Fruit fly (Drosophila melanogaster): ENCODE results near the gene CG31287.

The CG31287 gene

DNA sequence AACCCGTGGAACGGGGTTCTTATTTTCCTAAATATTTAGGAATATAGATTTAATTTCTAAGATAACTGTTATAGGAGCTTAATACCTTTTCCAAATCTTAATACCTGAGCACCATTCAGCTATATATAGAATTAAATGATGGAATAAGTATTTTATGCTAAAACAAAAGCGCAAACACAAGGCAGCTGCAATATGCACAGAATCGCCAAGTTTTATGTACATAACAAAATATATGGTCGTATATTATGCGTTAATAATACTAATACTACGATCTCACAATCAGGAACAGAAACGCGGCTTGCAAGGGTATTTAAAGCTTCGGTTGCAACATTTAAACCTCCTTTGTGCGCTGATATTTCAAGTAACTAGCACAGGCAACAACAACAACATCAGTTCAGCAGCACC, 31.6 kb downstream of the CG31287 start (continued):
- peak; percentile 85 for TF ChIP-seq OdsH (GFP tag; optimal IDR thresholded peaks at IDR 0.05)
- peak; percentile 87 for TF ChIP-seq pdm3 (GFP tag; optimal IDR thresholded peaks at IDR 0.05)
- TF ChIP-seq CG3032 (tag; optimal IDR thresholded peaks at IDR 0.05), result peak; percentile 91
- TF ChIP-seq Blimp-1 (GFP tag; optimal IDR thresholded peaks at IDR 0.05), result peak; percentile 60
- TF ChIP-seq achi (GFP tag; optimal IDR thresholded peaks at IDR 0.05), result peak; percentile 83
- peak; percentile 92 for TF ChIP-seq CG6808 (GFP tag; optimal IDR thresholded peaks at IDR 0.05)
- TF ChIP-seq fd85E (GFP tag; optimal IDR thresholded peaks at IDR 0.05), result no peak
- peak; percentile 91 for TF ChIP-seq Ets96B (tag; optimal IDR thresholded peaks at IDR 0.05)
- TF ChIP-seq Eip93F (GFP tag; optimal IDR thresholded peaks at IDR 0.05), result peak; percentile 28
- TF ChIP-seq fd59A (GFP tag; optimal IDR thresholded peaks at IDR 0.05), result peak; percentile 91
- TF ChIP-seq topi (GFP tag; optimal IDR thresholded peaks at IDR 0.05), result peak; percentile 90

DNA sequence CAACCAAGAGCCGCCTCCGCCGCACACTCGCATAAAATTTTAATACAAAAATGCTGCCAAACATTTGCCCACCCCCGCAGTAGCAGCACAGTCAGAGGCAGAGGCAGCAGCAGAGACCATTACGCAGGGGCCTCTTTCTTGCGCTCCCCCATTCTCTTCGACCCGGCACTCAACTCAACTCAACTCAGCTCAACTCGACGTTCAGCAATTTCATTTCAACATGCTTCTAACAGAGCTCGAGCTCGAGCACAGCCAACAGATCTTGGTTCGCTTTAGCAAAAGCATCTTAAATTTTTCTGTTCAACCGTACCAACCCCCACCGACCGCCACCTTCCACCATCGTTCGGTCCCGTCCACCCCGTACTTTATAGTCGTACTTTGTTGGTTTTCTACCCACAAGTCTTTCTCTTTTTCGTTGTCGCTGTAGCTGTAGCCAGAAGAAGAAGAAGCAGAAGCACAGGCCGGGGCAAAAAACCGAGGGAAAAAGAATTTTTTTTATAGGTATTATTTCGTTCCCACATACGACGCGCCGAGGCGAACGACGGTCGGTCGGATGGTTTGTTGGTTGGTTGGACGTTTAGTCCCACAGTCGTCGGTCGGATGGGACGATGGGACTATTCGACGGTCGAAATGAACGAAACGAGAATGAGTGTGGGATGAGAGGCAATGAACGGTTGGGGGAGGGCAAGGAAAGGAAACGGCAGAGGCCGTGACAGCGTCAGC, 32.2 kb downstream of the CG31287 start:
- peak; percentile 7 for TF ChIP-seq Eip78C (GFP tag)
- TF ChIP-seq salr (GFP tag; optimal IDR thresholded peaks at IDR 0.05), result no peak
- no peak for TF ChIP-seq cyc (GFP tag; optimal IDR thresholded peaks at IDR 0.05)
- peak; percentile 87 for TF ChIP-seq dsx (GFP tag; optimal IDR thresholded peaks at IDR 0.05; ENCODE audit: poor library complexity, severe bottlenecking)
- TF ChIP-seq fkh (GFP tag; optimal IDR thresholded peaks at IDR 0.05), result peak; percentile 41
- TF ChIP-seq Met (GFP tag; optimal IDR thresholded peaks at IDR 0.05), result no peak
- peak; percentile 65 for TF ChIP-seq vri (GFP tag; optimal IDR thresholded peaks at IDR 0.05)
- TF ChIP-seq Eip93F (GFP tag; optimal IDR thresholded peaks at IDR 0.05), result peak; percentile 68
- TF ChIP-seq fd85E (GFP tag; optimal IDR thresholded peaks at IDR 0.05), result peak; percentile 62
- peak; percentile 58 for TF ChIP-seq Lpt (GFP tag; optimal IDR thresholded peaks at IDR 0.05)
- peak; percentile 38 for TF ChIP-seq CG6854 (GFP tag; optimal IDR thresholded peaks at IDR 0.05)
- peak; percentile 4 for TF ChIP-seq Sox14 (GFP tag; optimal IDR thresholded peaks at IDR 0.05)
- TF ChIP-seq OdsH (GFP tag; optimal IDR thresholded peaks at IDR 0.05), result no peak
- TF ChIP-seq svp (GFP tag), result peak; percentile 96
- no peak for TF ChIP-seq spab (GFP tag; optimal IDR thresholded peaks at IDR 0.05)

DNA sequence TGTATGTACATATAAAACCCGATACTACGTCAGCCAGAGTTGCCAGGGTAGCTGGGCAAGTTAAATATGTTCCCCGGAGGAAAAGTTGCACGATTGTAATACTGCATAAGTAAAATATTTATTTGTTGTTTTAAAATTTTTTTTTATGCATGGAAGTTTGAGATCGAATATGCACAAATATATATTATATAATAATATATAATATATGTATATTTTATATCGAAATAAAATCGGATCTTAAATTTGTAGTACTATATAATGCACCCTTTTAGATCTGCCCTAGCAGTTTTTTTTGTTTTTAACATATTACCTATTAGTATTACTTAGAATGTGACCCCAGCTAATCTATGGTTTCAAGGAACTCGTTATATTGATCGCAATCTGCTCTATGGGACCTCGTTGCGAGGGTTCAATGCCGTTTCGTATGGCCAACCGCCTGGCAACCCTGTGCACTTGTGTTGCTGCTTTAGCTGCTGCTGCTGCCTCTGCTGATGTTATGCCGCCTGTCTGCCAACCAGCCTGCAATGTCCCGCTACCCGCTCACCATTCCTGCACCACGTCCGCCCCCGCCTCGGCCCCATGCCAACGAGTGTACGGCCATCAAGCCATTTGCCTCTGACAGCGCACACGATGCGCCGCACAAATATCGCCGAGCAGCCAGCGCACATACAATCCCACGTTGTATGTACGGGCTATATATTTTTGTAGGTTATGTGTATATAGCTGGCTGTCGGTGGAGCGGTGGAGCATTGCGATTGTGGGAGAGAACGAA, 33.0 kb downstream of the CG31287 start:
- TF ChIP-seq CG10669 (GFP tag; optimal IDR thresholded peaks at IDR 0.05), result peak; percentile 82
- TF ChIP-seq Smox (GFP tag; optimal IDR thresholded peaks at IDR 0.05), result peak; percentile 24
- TF ChIP-seq achi (GFP tag; optimal IDR thresholded peaks at IDR 0.05), result peak; percentile 94
- peak; percentile 98 for TF ChIP-seq CG10631 (GFP tag; optimal IDR thresholded peaks at IDR 0.05)
- TF ChIP-seq svp (GFP tag), result peak; percentile 92
- peak; percentile 11 for TF ChIP-seq CG1621 (tag; optimal IDR thresholded peaks at IDR 0.05)
- TF ChIP-seq CG8319 (GFP tag; optimal IDR thresholded peaks at IDR 0.05), result peak; percentile 76
- TF ChIP-seq OdsH (GFP tag; optimal IDR thresholded peaks at IDR 0.05), result peak; percentile 85
- TF ChIP-seq CG6276 (GFP tag; optimal IDR thresholded peaks at IDR 0.05), result peak; percentile 93
- TF ChIP-seq CG6808 (GFP tag; optimal IDR thresholded peaks at IDR 0.05), result peak; percentile 93
- TF ChIP-seq esn (GFP tag; optimal IDR thresholded peaks at IDR 0.05), result peak; percentile 86
- TF ChIP-seq CG8632 (GFP tag; optimal IDR thresholded peaks at IDR 0.05), result peak; percentile 95
- TF ChIP-seq CG8119 (GFP tag; IDR thresholded peaks at IDR 0.05), result no peak
- peak; percentile 91 for TF ChIP-seq Eip78C (GFP tag)
- TF ChIP-seq CG4318 (GFP tag; optimal IDR thresholded peaks at IDR 0.05), result peak; percentile 95
- peak; percentile 64 for TF ChIP-seq CG3919 (GFP tag; optimal IDR thresholded peaks at IDR 0.05)
- peak; percentile 90 for TF ChIP-seq Ets96B (tag; optimal IDR thresholded peaks at IDR 0.05)
- TF ChIP-seq topi (GFP tag; optimal IDR thresholded peaks at IDR 0.05), result peak; percentile 66
- peak; percentile 47 for TF ChIP-seq Sox14 (GFP tag; optimal IDR thresholded peaks at IDR 0.05)
- peak; percentile 36 for TF ChIP-seq Lpt (GFP tag; optimal IDR thresholded peaks at IDR 0.05)
- TF ChIP-seq CG7368 (GFP tag; optimal IDR thresholded peaks at IDR 0.05), result no peak
- TF ChIP-seq CG31627 (GFP tag; optimal IDR thresholded peaks at IDR 0.05), result peak; percentile 75
- TF ChIP-seq pdm3 (GFP tag; optimal IDR thresholded peaks at IDR 0.05), result peak; percentile 62
- no peak for TF ChIP-seq fd85E (GFP tag; optimal IDR thresholded peaks at IDR 0.05)
- TF ChIP-seq cyc (GFP tag; optimal IDR thresholded peaks at IDR 0.05), result peak; percentile 64
- peak; percentile 33 for TF ChIP-seq Ets21C (GFP tag; optimal IDR thresholded peaks at IDR 0.05)
- peak; percentile 45 for TF ChIP-seq net (GFP tag; optimal IDR thresholded peaks at IDR 0.05)
- peak; percentile 87 for TF ChIP-seq Blimp-1 (GFP tag; optimal IDR thresholded peaks at IDR 0.05)
- TF ChIP-seq Eip93F (GFP tag; optimal IDR thresholded peaks at IDR 0.05), result peak; percentile 32
- TF ChIP-seq Met (GFP tag; optimal IDR thresholded peaks at IDR 0.05), result peak; percentile 70
- peak; percentile 85 for TF ChIP-seq CG16779 (tag; optimal IDR thresholded peaks at IDR 0.05)
- TF ChIP-seq Sox15 (GFP tag; optimal IDR thresholded peaks at IDR 0.05), result peak; percentile 85
- no peak for TF ChIP-seq CG11294 (GFP tag; IDR thresholded peaks at IDR 0.05)
- TF ChIP-seq Eip75B (GFP tag; optimal IDR thresholded peaks at IDR 0.05), result no peak

All from whole organism, prepupa.